Fruit fly (Drosophila melanogaster) S2 (cell line): Measurements from ENCODE around the gene MnM.

Experiments
- CG8478 ChIP-seq: fragments of >200 bp; optimal IDR thresholded peaks from 2 replicates; lab custom pipeline; 2018
- CTCF ChIP-seq, 2 experiments: fragments of >200 bp; optimal IDR thresholded peaks; 2 replicates each; lab custom pipeline; 2018

- no peak for TF ChIP-seq CG8478 (lab: Kevin White, UChicago)
- no peak for TF ChIP-seq CTCF (optimal IDR thresholded peaks at IDR 0.05; lab: Kevin White, UChicago)
These were observed 29.1 kb downstream of the MnM start for dm6 chr3L:3149060-3149872.
